Worm (Caenorhabditis elegans): ENCODE data around the gene srbc-66.
A peak's percentile ranks its signal among the peaks of the same experiment; 100 is the strongest.
"Not testable (repeated sequence)": the region's sequence is repeated elsewhere in the genome, so short reads cannot be mapped to it uniquely, and the experiment has no call there.

The srbc-66 gene

ce11 chrV:3496880-3497279 is 33.6 kb upstream of the srbc-66 start, which contains the start of gene C07G3.15:
TSS of gene C07G3.15 (minus strand) at chrV:3496980.
- TF ChIP-seq ceh-16 (tag; optimal IDR thresholded peaks at IDR 0.05), result no peak
- no peak for TF ChIP-seq lsy-2 (tag; optimal IDR thresholded peaks at IDR 0.05)
- no peak for TF ChIP-seq skn-1 (tag; optimal IDR thresholded peaks at IDR 0.05)

DNA sequence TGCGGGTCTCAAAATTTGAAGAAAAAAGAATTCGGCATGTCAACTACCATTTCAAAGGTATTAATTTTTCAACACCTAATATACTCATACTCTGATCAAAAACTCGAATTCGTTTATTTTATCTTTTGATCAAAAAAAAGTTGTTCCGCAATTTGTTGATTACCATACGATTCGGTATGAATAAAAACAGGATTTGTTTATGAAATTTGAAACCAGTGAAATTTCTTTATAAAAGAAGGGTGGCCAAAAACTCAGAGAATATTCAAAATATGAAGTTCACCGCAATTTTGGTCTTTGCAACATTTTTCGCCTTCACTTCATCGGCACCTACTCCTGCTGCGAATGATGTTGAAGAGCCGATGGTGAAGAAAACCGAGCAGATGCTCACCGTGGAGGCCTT is 28.5 kb upstream of the srbc-66 start, which contains the start of the genes C07G3.8 and C07G3.10:
TSS of gene C07G3.8 (minus strand) at position 101 of the 400 bp plus-strand sequence.
TSS of gene C07G3.10 (plus strand) at position 270 of the 400 bp plus-strand sequence.
- TF ChIP-seq zag-1 (tag; optimal IDR thresholded peaks at IDR 0.05) (no peak), ztf-11 (tag; optimal IDR thresholded peaks at IDR 0.05) (no peak), mdl-1 (tag; optimal IDR thresholded peaks at IDR 0.05) (no peak)

DNA sequence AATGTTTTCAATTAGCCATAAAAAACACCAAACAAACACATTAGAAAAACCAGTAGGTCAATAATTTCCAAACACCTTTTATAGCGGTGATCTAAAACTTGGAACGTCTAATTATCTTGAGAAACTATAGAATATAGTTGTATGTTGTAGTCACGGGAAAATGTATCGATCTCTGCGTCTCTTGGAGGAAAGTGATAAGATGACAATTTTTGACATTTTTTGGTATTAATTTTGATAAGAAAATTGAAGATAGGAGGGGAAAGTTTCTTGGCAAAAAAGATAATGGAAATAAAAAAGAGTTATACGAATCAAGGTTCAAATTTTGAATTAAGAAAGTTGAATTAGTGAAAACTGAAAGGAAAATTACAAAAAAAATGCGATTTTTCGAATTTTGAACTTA is 24.8 kb upstream of the srbc-66 start:
- peak; percentile 25 for TF ChIP-seq sma-3 (GFP tag; optimal IDR thresholded peaks at IDR 0.05)
- no peak for TF ChIP-seq skn-1 (tag; optimal IDR thresholded peaks at IDR 0.05)
- TF ChIP-seq gmeb-1 (tag; optimal IDR thresholded peaks at IDR 0.05), result peak; percentile 20
- TF ChIP-seq F13H6.1 (tag; optimal IDR thresholded peaks at IDR 0.05), result no peak
- peak; percentile 70 for TF ChIP-seq blmp-1 (tag; optimal IDR thresholded peaks at IDR 0.05; ENCODE audit: insufficient read depth)
- TF ChIP-seq lin-13 (GFP tag; optimal IDR thresholded peaks at IDR 0.05), result no peak
- TF ChIP-seq ztf-1 (GFP tag; conservative IDR thresholded peaks at IDR 0.05), result no peak
- TF ChIP-seq C34F6.9 (tag; optimal IDR thresholded peaks at IDR 0.05), result no peak
- peak; percentile 77 for TF ChIP-seq fos-1 (tag; optimal IDR thresholded peaks at IDR 0.05)
- TF ChIP-seq lin-39 (tag; optimal IDR thresholded peaks at IDR 0.05), result no peak
- no peak for TF ChIP-seq nhr-237 (tag; optimal IDR thresholded peaks at IDR 0.05)
- TF ChIP-seq mab-5 (tag; optimal IDR thresholded peaks at IDR 0.05), result no peak
- TF ChIP-seq sma-9 (GFP tag; optimal IDR thresholded peaks at IDR 0.05), result peak; percentile 79
- no peak for TF ChIP-seq sma-9 (tag; optimal IDR thresholded peaks at IDR 0.05)
- TF ChIP-seq crh-2 (tag; optimal IDR thresholded peaks at IDR 0.05), result peak; percentile 64

DNA sequence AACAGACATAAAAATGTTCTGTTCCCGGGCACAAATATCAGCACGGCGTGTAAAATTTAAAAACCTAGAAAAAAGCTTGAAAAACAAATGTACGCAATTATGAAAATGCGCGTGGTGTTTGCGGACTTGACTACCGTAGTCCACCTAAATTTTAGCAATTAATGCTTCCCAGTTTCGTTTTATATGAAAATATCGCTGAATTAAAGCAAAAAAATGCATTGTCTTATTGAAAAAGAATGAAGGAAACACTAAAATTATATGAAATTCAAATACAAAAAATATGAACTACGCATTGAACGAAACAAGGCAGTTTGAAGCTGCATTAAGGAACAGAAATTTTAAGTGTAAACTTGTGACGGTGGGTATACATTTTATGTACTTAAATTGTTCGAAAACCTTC is 24.3 kb upstream of the srbc-66 start, which contains the start of gene ugt-64:
TSS of gene ugt-64 (minus strand) at position 101 of the 400 bp plus-strand sequence.
- TF ChIP-seq aly-2, lin-11, ztf-4 (tag; optimal IDR thresholded peaks at IDR 0.05): not testable (repeated sequence)

- TF ChIP-seq mbf-1 (tag; optimal IDR thresholded peaks at IDR 0.05), result no peak
- no peak for TF ChIP-seq aly-2 (tag; optimal IDR thresholded peaks at IDR 0.05)
- no peak for TF ChIP-seq nhr-77 (tag; optimal IDR thresholded peaks at IDR 0.05)
- TF ChIP-seq lin-13 (GFP tag; optimal IDR thresholded peaks at IDR 0.05), result no peak
- TF ChIP-seq skn-1 (tag; optimal IDR thresholded peaks at IDR 0.05), result no peak
- no peak for TF ChIP-seq mdl-1 (tag; optimal IDR thresholded peaks at IDR 0.05)
- no peak for TF ChIP-seq nhr-11 (tag; optimal IDR thresholded peaks at IDR 0.05)
- no peak for TF ChIP-seq lin-39 (tag; optimal IDR thresholded peaks at IDR 0.05)
Measured at ce11 chrV:3507691-3508090, 22.8 kb upstream of the srbc-66 start, which contains the start of gene str-225. TSS of gene str-225 (plus strand) at chrV:3507822.

DNA sequence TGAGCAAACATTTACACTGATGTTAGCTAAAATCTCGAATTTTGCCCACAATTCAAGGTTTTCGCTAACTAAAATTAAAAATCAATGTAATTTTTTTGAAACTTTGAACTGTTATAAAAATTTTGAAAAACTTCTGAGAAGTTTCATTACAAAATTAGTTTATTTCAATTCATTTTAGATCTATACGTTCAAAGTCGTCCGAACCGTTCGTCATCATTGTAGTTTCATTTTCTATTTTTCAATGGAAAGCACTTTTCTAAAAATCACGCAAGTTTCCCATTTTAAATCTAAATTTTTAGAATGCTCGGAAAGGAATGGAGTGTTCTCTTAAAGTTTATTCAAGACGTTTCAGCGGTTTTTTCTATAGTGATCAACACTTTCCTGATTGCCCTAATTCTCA is 20.6 kb upstream of the srbc-66 start, which contains the start of gene str-228:
TSS of gene str-228 (plus strand) at position 301 of the 400 bp plus-strand sequence.
- no peak for TF ChIP-seq peb-1 (tag; optimal IDR thresholded peaks at IDR 0.05)
- TF ChIP-seq lin-39 (tag; optimal IDR thresholded peaks at IDR 0.05), result no peak
- no peak for TF ChIP-seq nhr-129 (tag; optimal IDR thresholded peaks at IDR 0.05)
- TF ChIP-seq dmd-4 (tag; optimal IDR thresholded peaks at IDR 0.05), result no peak
- no peak for TF ChIP-seq nhr-12 (tag; optimal IDR thresholded peaks at IDR 0.05)
- no peak for TF ChIP-seq nhr-10 (tag; optimal IDR thresholded peaks at IDR 0.05)
- TF ChIP-seq crh-2 (tag; optimal IDR thresholded peaks at IDR 0.05), result no peak
- no peak for TF ChIP-seq ztf-1 (GFP tag; conservative IDR thresholded peaks at IDR 0.05)
- no peak for TF ChIP-seq ceh-82 (tag; optimal IDR thresholded peaks at IDR 0.05)
- no peak for TF ChIP-seq gmeb-1 (tag; optimal IDR thresholded peaks at IDR 0.05)
- no peak for TF ChIP-seq nhr-23 (tag; optimal IDR thresholded peaks at IDR 0.05)
- TF ChIP-seq Y55F3AM.14 (GFP tag; optimal IDR thresholded peaks at IDR 0.05), result no peak
- TF ChIP-seq F13H6.1 (tag; optimal IDR thresholded peaks at IDR 0.05), result no peak
- no peak for TF ChIP-seq C34F6.9 (tag; optimal IDR thresholded peaks at IDR 0.05)
- no peak for TF ChIP-seq mab-5 (tag; optimal IDR thresholded peaks at IDR 0.05)
- TF ChIP-seq ama-1 (optimal IDR thresholded peaks at IDR 0.05), result no peak
- TF ChIP-seq nhr-6 (tag; optimal IDR thresholded peaks at IDR 0.05), result no peak
- TF ChIP-seq lsy-2 (tag; optimal IDR thresholded peaks at IDR 0.05), result no peak
